Worm (Caenorhabditis elegans): ENCODE data around the gene T05B9.2.

- TF ChIP-seq aly-2 (tag; optimal IDR thresholded peaks at IDR 0.05) (no peak), snpc-4 (tag; optimal IDR thresholded peaks at IDR 0.05) (no peak), nhr-12 (tag; optimal IDR thresholded peaks at IDR 0.05) (no peak), lsy-2 (tag; optimal IDR thresholded peaks at IDR 0.05) (no peak), ama-1 (optimal IDR thresholded peaks at IDR 0.05) (no peak), blmp-1 (tag; optimal IDR thresholded peaks at IDR 0.05; ENCODE audit: insufficient read depth) (no peak), unc-55 (GFP tag; optimal IDR thresholded peaks at IDR 0.05) (no peak), ztf-1 (GFP tag; conservative IDR thresholded peaks at IDR 0.05) (no peak), mdl-1 (tag; optimal IDR thresholded peaks at IDR 0.05) (no peak)
These were observed 47.0 kb downstream of the T05B9.2 start, which contains the start of gene samp-1 for ce11 chrII:11302591-11302990.

Measured in whole organism, L2 larva.